Fruit fly (Drosophila melanogaster) whole organism, embryonic: ENCODE results near the gene CG5516.

Source experiments
- BEAF-32 ChIP-seq: fragments of 200-800 bp; sonication (Bioruptor generic); optimal IDR thresholded peaks from 3 replicates; lab custom pipeline; 2017; ENCODE audit warnings: missing biosample characterization, missing genetic modification characterization, mild to moderate bottlenecking, moderate library complexity, missing genetic modification reagents
- CG12071 ChIP-seq: fragments of 200-800 bp; sonication (Bioruptor generic); optimal IDR thresholded peaks from 3 replicates; lab custom pipeline; 2018; ENCODE audit warnings: missing biosample characterization, mild to moderate bottlenecking, missing genetic modification characterization
- CG12391 ChIP-seq: fragments of 200-800 bp; sonication (Bioruptor generic); optimal IDR thresholded peaks from 3 replicates; lab custom pipeline; 2018; ENCODE audit warnings: missing biosample characterization, mild to moderate bottlenecking, missing genetic modification characterization, moderate library complexity
- CG13287 ChIP-seq: fragments of 200-800 bp; sonication (Bioruptor generic); IDR thresholded peaks from 2 replicates; pipeline ENCODE4 v1.3.6; 2022; ENCODE audit warnings: missing biosample characterization, missing genetic modification characterization; ENCODE audit not compliant: partially characterized antibody
- CG14441 ChIP-seq: fragments of 200-800 bp; sonication (Bioruptor generic); IDR thresholded peaks from 2 replicates; pipeline ENCODE4 v1.3.6; 2022; ENCODE audit warnings: missing biosample characterization, missing genetic modification characterization
- CG14667 ChIP-seq: fragments of 200-800 bp; sonication (Bioruptor generic); IDR thresholded peaks from 2 replicates; pipeline ENCODE4 v1.3.6; 2022; ENCODE audit warnings: missing biosample characterization, missing genetic modification characterization
- CG15696 ChIP-seq: fragments of 200-800 bp; sonication (Bioruptor generic); optimal IDR thresholded peaks from 2 replicates; lab custom pipeline; 2019; ENCODE audit warnings: missing biosample characterization, mild to moderate bottlenecking, missing genetic modification characterization, moderate library complexity
- CG1647 ChIP-seq: fragments of 200-800 bp; sonication (Bioruptor generic); optimal IDR thresholded peaks from 3 replicates; lab custom pipeline; 2016; ENCODE audit warnings: missing biosample characterization, missing genetic modification characterization
- CG17328 ChIP-seq: fragments of 200-800 bp; sonication (Bioruptor generic); IDR thresholded peaks from 2 replicates; pipeline ENCODE4 v1.3.6; 2022; ENCODE audit warnings: missing biosample characterization, missing genetic modification characterization
- CG17361 ChIP-seq: fragments of 200-800 bp; sonication (Bioruptor generic); IDR thresholded peaks from 3 replicates; pipeline ENCODE4 v1.3.6; 2022; ENCODE audit warnings: missing biosample characterization, missing genetic modification characterization
- CG17612 ChIP-seq: fragments of 200-800 bp; sonication (Bioruptor generic); IDR thresholded peaks from 2 replicates; pipeline ENCODE4 v1.3.6; 2022; ENCODE audit warnings: missing biosample characterization, missing genetic modification characterization
- CG1832 ChIP-seq: fragments of 200-800 bp; sonication (Bioruptor generic); optimal IDR thresholded peaks from 2 replicates; lab custom pipeline; 2017; ENCODE audit warnings: missing biosample characterization, mild to moderate bottlenecking, missing genetic modification characterization, inconsistent platforms
- CG18599 ChIP-seq: fragments of 200-800 bp; sonication (Bioruptor generic); optimal IDR thresholded peaks from 3 replicates; lab custom pipeline; 2017; ENCODE audit warnings: missing biosample characterization, missing genetic modification characterization, mild to moderate bottlenecking, moderate library complexity, missing genetic modification reagents
- CG18619 ChIP-seq: fragments of 200-800 bp; sonication (Bioruptor generic); optimal IDR thresholded peaks from 3 replicates; lab custom pipeline; 2017; ENCODE audit warnings: missing biosample characterization, mild to moderate bottlenecking, missing genetic modification characterization
- CG31365 ChIP-seq: fragments of 200-800 bp; sonication (Bioruptor generic); optimal IDR thresholded peaks from 2 replicates; lab custom pipeline; 2018; ENCODE audit warnings: missing biosample characterization, mild to moderate bottlenecking, missing genetic modification characterization
- CG32532 ChIP-seq: fragments of 200-800 bp; sonication (Bioruptor generic); IDR thresholded peaks from 2 replicates; pipeline ENCODE4 v1.3.6; 2022; ENCODE audit warnings: missing biosample characterization, missing genetic modification characterization
- CG33557 ChIP-seq: fragments of 200-800 bp; sonication (Bioruptor generic); optimal IDR thresholded peaks from 2 replicates; lab custom pipeline; 2019; ENCODE audit warnings: missing biosample characterization, mild to moderate bottlenecking, missing genetic modification characterization, moderate library complexity
- CG3838 ChIP-seq: fragments of 200-800 bp; sonication (Bioruptor generic); optimal IDR thresholded peaks from 3 replicates; lab custom pipeline; 2016; ENCODE audit warnings: missing biosample characterization, missing genetic modification characterization
- CG6654 ChIP-seq: fragments of 200-800 bp; sonication (Bioruptor generic); optimal IDR thresholded peaks from 2 replicates; lab custom pipeline; 2017; ENCODE audit warnings: missing biosample characterization, mild to moderate bottlenecking, missing genetic modification characterization
- CG6683 ChIP-seq: fragments of 200-800 bp; sonication (Bioruptor generic); optimal IDR thresholded peaks from 2 replicates; lab custom pipeline; 2017; ENCODE audit warnings: missing biosample characterization, mild to moderate bottlenecking, missing genetic modification characterization, missing genetic modification reagents
- CG8924 ChIP-seq: fragments of 200-800 bp; optimal IDR thresholded peaks from 3 replicates; lab custom pipeline; 2019; ENCODE audit warnings: missing biosample characterization, mild to moderate bottlenecking, missing genetic modification characterization, moderate library complexity
- CG8944 ChIP-seq: fragments of 200-800 bp; sonication (Bioruptor generic); optimal IDR thresholded peaks from 3 replicates; lab custom pipeline; 2016; ENCODE audit warnings: missing biosample characterization, missing genetic modification characterization
- CG9609 ChIP-seq: fragments of 200-800 bp; sonication (Bioruptor generic); optimal IDR thresholded peaks from 3 replicates; lab custom pipeline; 2016; ENCODE audit warnings: missing biosample characterization, missing genetic modification characterization
- Dbx ChIP-seq: fragments of 200-800 bp; sonication (Bioruptor generic); IDR thresholded peaks from 3 replicates; pipeline ENCODE4 v1.3.6; 2022; ENCODE audit warnings: missing biosample characterization, missing genetic modification characterization
- Dll ChIP-seq: fragments of 200-800 bp; sonication (Bioruptor generic); IDR thresholded peaks from 4 replicates; pipeline ENCODE4 v1.3.6; 2022; ENCODE audit warnings: missing biosample characterization, missing genetic modification characterization; ENCODE audit not compliant: partially characterized antibody
- Fer1 ChIP-seq: fragments of 200-800 bp; sonication (Bioruptor generic); optimal IDR thresholded peaks from 2 replicates; lab custom pipeline; 2017; ENCODE audit warnings: missing biosample characterization, mild to moderate bottlenecking, missing genetic modification characterization
- HmgZ ChIP-seq: fragments of 200-800 bp; sonication (Bioruptor generic); optimal IDR thresholded peaks from 2 replicates; lab custom pipeline; 2018; ENCODE audit warnings: missing biosample characterization, mild to moderate bottlenecking, missing genetic modification characterization
- Rfx ChIP-seq: fragments of 200-800 bp; sonication (Bioruptor generic); IDR thresholded peaks from 2 replicates; pipeline ENCODE4 v1.3.6; 2022; ENCODE audit warnings: missing biosample characterization, missing genetic modification characterization
- Spps ChIP-seq: fragments of 200-800 bp; sonication (Bioruptor generic); optimal IDR thresholded peaks from 2 replicates; lab custom pipeline; 2018; ENCODE audit warnings: missing biosample characterization, mild to moderate bottlenecking, missing genetic modification characterization
- Ssrp ChIP-seq: fragments of 200-800 bp; sonication (Bioruptor generic); optimal IDR thresholded peaks from 2 replicates; lab custom pipeline; 2018; ENCODE audit warnings: missing biosample characterization, mild to moderate bottlenecking, missing genetic modification characterization, moderate library complexity
- Taf1 ChIP-seq: fragments of 200-800 bp; sonication (Bioruptor generic); IDR thresholded peaks from 2 replicates; pipeline ENCODE4 v1.3.6; 2022; ENCODE audit warnings: missing biosample characterization, missing genetic modification characterization
- al ChIP-seq: fragments of 200-800 bp; sonication (Bioruptor generic); IDR thresholded peaks from 2 replicates; pipeline ENCODE4 v1.3.6; 2022; ENCODE audit warnings: missing biosample characterization, missing genetic modification characterization
- ase ChIP-seq: fragments of 200-800 bp; sonication (Bioruptor generic); IDR thresholded peaks from 3 replicates; pipeline ENCODE4 v1.3.6; 2022; ENCODE audit warnings: missing biosample characterization, missing genetic modification characterization
- chn ChIP-seq: fragments of 200-800 bp; sonication (Bioruptor generic); optimal IDR thresholded peaks from 2 replicates; lab custom pipeline; 2016; ENCODE audit warnings: missing biosample characterization, missing genetic modification characterization
- danr ChIP-seq: fragments of 200-800 bp; sonication (Bioruptor generic); IDR thresholded peaks from 2 replicates; pipeline ENCODE4 v1.3.6; 2022; ENCODE audit warnings: missing biosample characterization, missing genetic modification characterization
- gcm2 ChIP-seq: fragments of 200-800 bp; sonication (Bioruptor generic); optimal IDR thresholded peaks from 2 replicates; lab custom pipeline; 2016; ENCODE audit warnings: missing biosample characterization, missing genetic modification characterization
- gsb ChIP-seq: fragments of 200-800 bp; sonication (Bioruptor generic); IDR thresholded peaks from 2 replicates; pipeline ENCODE4 v1.3.6; 2022; ENCODE audit warnings: missing biosample characterization, missing genetic modification characterization
- ind ChIP-seq: fragments of 200-800 bp; sonication (Bioruptor generic); optimal IDR thresholded peaks from 3 replicates; lab custom pipeline; 2016; ENCODE audit warnings: missing biosample characterization, missing genetic modification characterization
- knrl ChIP-seq: fragments of 200-800 bp; sonication (Bioruptor generic); IDR thresholded peaks from 3 replicates; pipeline ENCODE4 v1.3.6; 2022; ENCODE audit warnings: missing biosample characterization, missing genetic modification characterization; ENCODE audit not compliant: partially characterized antibody
- nau ChIP-seq: fragments of 200-800 bp; sonication (Bioruptor generic); optimal IDR thresholded peaks from 3 replicates; lab custom pipeline; 2017; ENCODE audit warnings: missing biosample characterization, mild to moderate bottlenecking, missing genetic modification characterization, missing genetic modification reagents
- prd ChIP-seq, 3 experiments: fragments of >200 bp in 2 of 3; fragments of 200-800 bp in 1 of 3; sonication (Bioruptor generic) in 1 of 3; optimal IDR thresholded peaks in 2 of 3; IDR thresholded peaks in 1 of 3; 2 replicates in 2 of 3; 3 replicates in 1 of 3; pipeline versions ENCODE4 v1.3.6 to Lab custom; 2017 to 2022; ENCODE audit warnings: missing biosample characterization in 1 of 3, missing genetic modification characterization in 1 of 3
- pros ChIP-seq: fragments of 200-800 bp; sonication (Bioruptor generic); optimal IDR thresholded peaks from 3 replicates; lab custom pipeline; 2019; ENCODE audit warnings: missing biosample characterization, mild to moderate bottlenecking, missing genetic modification characterization, moderate library complexity
- sim ChIP-seq: fragments of 200-800 bp; sonication (Bioruptor generic); IDR thresholded peaks from 2 replicates; pipeline ENCODE4 v1.3.6; 2022; ENCODE audit warnings: missing biosample characterization, missing genetic modification characterization
- slbo ChIP-seq: fragments of 200-800 bp; sonication (Bioruptor generic); IDR thresholded peaks from 2 replicates; pipeline ENCODE4 v1.3.6; 2022; ENCODE audit warnings: missing biosample characterization, missing genetic modification characterization
- stc ChIP-seq: fragments of 200-800 bp; sonication (Bioruptor generic); IDR thresholded peaks from 2 replicates; pipeline ENCODE4 v1.3.6; 2022; ENCODE audit warnings: missing biosample characterization, missing genetic modification characterization
- tll ChIP-seq, 2 experiments: fragments of 200-800 bp in 1 of 2; fragments of >200 bp in 1 of 2; sonication (Bioruptor generic) in 1 of 2; optimal IDR thresholded peaks; 2 replicates each; lab custom pipeline; 2017 to 2019; ENCODE audit warnings: missing biosample characterization in 2 of 2, missing genetic modification characterization in 2 of 2, mild to moderate bottlenecking in 1 of 2, moderate library complexity in 1 of 2
- toy ChIP-seq: fragments of 200-800 bp; sonication (Bioruptor generic); IDR thresholded peaks from 2 replicates; pipeline ENCODE4 v1.3.6; 2022; ENCODE audit warnings: missing biosample characterization, missing genetic modification characterization
- tup ChIP-seq: fragments of 200-800 bp; sonication (Bioruptor generic); optimal IDR thresholded peaks from 2 replicates; lab custom pipeline; 2016; ENCODE audit warnings: missing biosample characterization, mild to moderate bottlenecking, missing genetic modification characterization, moderate library complexity
- wek ChIP-seq: fragments of 200-800 bp; sonication (Bioruptor generic); optimal IDR thresholded peaks from 3 replicates; lab custom pipeline; 2018; ENCODE audit warnings: missing biosample characterization, mild to moderate bottlenecking, missing genetic modification characterization, moderate library complexity

The CG5516 gene

dm6 chr3R:15984483-15985118 is 20.9 kb downstream of the CG5516 start (continued):
- TF ChIP-seq toy (no peak), Dll (GFP tag; lab: Robert Waterston, UW) (no peak), sim (no peak), CG1832 (GFP tag; lab: Kevin White, UChicago) (no peak), CG14441 (no peak), al (GFP tag; lab: Robert Waterston, UW) (no peak), BEAF-32 (GFP tag; lab: Kevin White, UChicago) (no peak), CG8944 (no peak), CG18619 (GFP tag; lab: Kevin White, UChicago) (no peak), CG1647 (GFP tag; lab: Kevin White, UChicago) (no peak), gsb (GFP tag; lab: Robert Waterston, UW) (no peak), Fer1 (GFP tag; lab: Kevin White, UChicago) (no peak), CG6683 (no peak), tup (GFP tag; lab: Kevin White, UChicago) (no peak), CG13287 (GFP tag; lab: Robert Waterston, UW) (no peak), CG15696 (tag; lab: Kevin White, UChicago) (peak; percentile 54), CG31365 (tag; lab: Kevin White, UChicago) (no peak), CG17361 (GFP tag; lab: Robert Waterston, UW) (peak; percentile 44; the same call in 2 of the 3 replicates), Dbx (GFP tag; lab: Robert Waterston, UW) (no peak), CG14667 (GFP tag; lab: Robert Waterston, UW) (no peak), prd (optimal IDR thresholded peaks at IDR 0.05; lab: Kevin White, UChicago) (no peak), prd (GFP tag; IDR thresholded peaks at IDR 0.05; lab: Robert Waterston, UW) (peak; percentile 64; the same call in 2 of the 3 replicates), CG6654 (no peak), Rfx (GFP tag; lab: Robert Waterston, UW) (no peak; the same call in 1 of the 2 replicates), danr (GFP tag; lab: Robert Waterston, UW) (0 out of 2 replicates have a peak, but pooled peaks have one; percentile 19), CG32532 (GFP tag; lab: Robert Waterston, UW) (peak; percentile 40; the same call in 1 of the 2 replicates), CG9609 (GFP tag; lab: Kevin White, UChicago) (no peak), gcm2 (no peak), wek (no peak), HmgZ (tag; lab: Kevin White, UChicago) (no peak), CG8924 (peak; percentile 63), CG17328 (GFP tag; lab: Robert Waterston, UW) (peak; percentile 46; the same call in 1 of the 2 replicates), Taf1 (GFP tag; lab: Robert Waterston, UW) (no peak), CG12391 (tag; lab: Kevin White, UChicago) (peak; percentile 69), ase (GFP tag; lab: Robert Waterston, UW) (no peak), knrl (GFP tag; lab: Robert Waterston, UW) (no peak), chn (GFP tag; lab: Kevin White, UChicago) (no peak), CG33557 (GFP tag; lab: Kevin White, UChicago) (peak; percentile 46), Ssrp (peak; percentile 38), slbo (GFP tag; lab: Robert Waterston, UW) (0 out of 2 replicates have a peak, but pooled peaks have one; percentile 19), CG12071 (GFP tag; lab: Kevin White, UChicago) (no peak), CG3838 (GFP tag; lab: Kevin White, UChicago) (no peak), ind (GFP tag; lab: Kevin White, UChicago) (peak; percentile 9), CG18599 (peak; percentile 55), stc (GFP tag; lab: Robert Waterston, UW) (peak; percentile 60; the same call in 1 of the 2 replicates), CG17612 (GFP tag; lab: Robert Waterston, UW) (no peak), pros (GFP tag; lab: Kevin White, UChicago) (no peak), Spps (tag; lab: Kevin White, UChicago) (peak; percentile 27), tll (GFP tag; optimal IDR thresholded peaks at IDR 0.05; lab: Kevin White, UChicago) (no peak), nau (peak; percentile 12)
